Worm (Caenorhabditis elegans) whole organism, L1 larva: ENCODE results near the gene smg-3.
"Not testable (repeated sequence)": the region's sequence is repeated elsewhere in the genome, so short reads cannot be mapped to it uniquely, and the experiment has no call there.

Source experiments
- C04F5.9 ChIP-seq: sonication (generic microtip); optimal IDR thresholded peaks from 2 replicates; lab custom pipeline; 2016; ENCODE audit warnings: missing genetic modification characterization, missing compliant biosample characterization
- C34B4.2 ChIP-seq: sonication (generic microtip); optimal IDR thresholded peaks from 2 replicates; lab custom pipeline; 2017; ENCODE audit warnings: mild to moderate bottlenecking, missing genetic modification characterization, missing compliant biosample characterization
- F16B12.6 ChIP-seq: fragments of 150-350 bp; optimal IDR thresholded peaks from 2 replicates; lab custom pipeline; 2014; ENCODE audit warnings: missing biosample characterization, missing genetic modification characterization
- Y116A8C.19 ChIP-seq: sonication (generic microtip); optimal IDR thresholded peaks from 2 replicates; lab custom pipeline; 2016; ENCODE audit warnings: missing compliant biosample characterization, missing genetic modification characterization, borderline replicate concordance
- aha-1 ChIP-seq: fragments of 150-350 bp; optimal IDR thresholded peaks from 2 replicates; lab custom pipeline; 2014; ENCODE audit warnings: missing biosample characterization, missing genetic modification characterization
- aly-2 ChIP-seq: fragments of 150-350 bp; optimal IDR thresholded peaks from 2 replicates; lab custom pipeline; 2014; ENCODE audit warnings: missing biosample characterization, missing genetic modification characterization
- ama-1 ChIP-seq: fragments of 150-350 bp; optimal IDR thresholded peaks from 2 replicates; lab custom pipeline; 2014
- blmp-1 ChIP-seq: fragments of 150-350 bp; optimal IDR thresholded peaks from 2 replicates; lab custom pipeline; 2014; ENCODE audit warnings: missing biosample characterization, missing genetic modification characterization
- ceh-63 ChIP-seq: fragments of 200-800 bp; sonication (Bioruptor generic); optimal IDR thresholded peaks from 2 replicates; lab custom pipeline; 2018; ENCODE audit warnings: mild to moderate bottlenecking, missing genetic modification characterization, missing compliant biosample characterization
- ceh-88 ChIP-seq: fragments of 200-800 bp; sonication (Bioruptor generic); IDR thresholded peaks from 2 replicates; pipeline ENCODE4 v1.3.6; 2022; ENCODE audit warnings: missing genetic modification characterization, missing compliant biosample characterization
- dsc-1 ChIP-seq: sonication (generic microtip); optimal IDR thresholded peaks from 2 replicates; lab custom pipeline; 2016; ENCODE audit warnings: mild to moderate bottlenecking, missing genetic modification characterization, missing compliant biosample characterization
- egl-27 ChIP-seq, 2 experiments: fragments of 150-350 bp in 1 of 2; sonication (generic microtip); optimal IDR thresholded peaks; 3 replicates each; lab custom pipeline; 2017 to 2018; ENCODE audit warnings: missing biosample characterization in 2 of 2, missing genetic modification characterization in 2 of 2, missing genetic modification reagents in 2 of 2
- elt-2 ChIP-seq: sonication (generic microtip); optimal IDR thresholded peaks from 2 replicates; lab custom pipeline; 2016; ENCODE audit warnings: missing genetic modification characterization, mild to moderate bottlenecking, inconsistent platforms, missing compliant biosample characterization, missing genetic modification reagents
- elt-3 ChIP-seq, 6 experiments: fragments of 150-350 bp in 1 of 6; sonication (generic microtip); optimal IDR thresholded peaks; 2 replicates each; lab custom pipeline; 2017 to 2018; ENCODE audit warnings: missing biosample characterization in 6 of 6, missing genetic modification characterization in 6 of 6, inconsistent platforms in 1 of 6
- fkh-10 ChIP-seq: sonication (generic microtip); optimal IDR thresholded peaks from 2 replicates; lab custom pipeline; 2017; ENCODE audit warnings: missing biosample characterization, missing genetic modification reagents, missing genetic modification characterization
- fkh-4 ChIP-seq: sonication (generic microtip); optimal IDR thresholded peaks from 2 replicates; lab custom pipeline; 2016; ENCODE audit warnings: missing compliant biosample characterization, missing genetic modification characterization, borderline replicate concordance
- hlh-17 ChIP-seq: fragments of 200-800 bp; sonication (Bioruptor generic); optimal IDR thresholded peaks from 2 replicates; lab custom pipeline; 2018; ENCODE audit warnings: missing genetic modification characterization, mild to moderate bottlenecking, missing compliant biosample characterization, moderate library complexity, borderline replicate concordance
- lin-14 ChIP-seq: fragments of 200-800 bp; sonication (Bioruptor generic); optimal IDR thresholded peaks from 2 replicates; lab custom pipeline; 2018; ENCODE audit warnings: mild to moderate bottlenecking, missing genetic modification characterization, moderate library complexity, missing compliant biosample characterization
- lin-15B ChIP-seq: fragments of 150-350 bp; sonication (generic microtip); optimal IDR thresholded peaks from 3 replicates; lab custom pipeline; 2014; ENCODE audit warnings: missing biosample characterization, missing genetic modification characterization
- lin-35 ChIP-seq, 2 experiments: fragments of 150-350 bp; optimal IDR thresholded peaks; 2 replicates each; lab custom pipeline; 2014; ENCODE audit warnings: missing biosample characterization in 2 of 2, missing genetic modification characterization in 2 of 2, missing genetic modification reagents in 2 of 2
- lir-3 ChIP-seq: sonication (generic microtip); optimal IDR thresholded peaks from 2 replicates; lab custom pipeline; 2016; ENCODE audit warnings: mild to moderate bottlenecking, missing genetic modification characterization, moderate library complexity, missing compliant biosample characterization; ENCODE audit not compliant: poor library complexity
- mab-9 ChIP-seq: fragments of 200-800 bp; sonication (Bioruptor generic); IDR thresholded peaks from 2 replicates; pipeline ENCODE4 v1.3.6; 2022; ENCODE audit warnings: missing genetic modification reagents, missing genetic modification characterization, missing compliant biosample characterization
- mdl-1 ChIP-seq, 2 experiments: fragments of 150-350 bp; optimal IDR thresholded peaks; 2 replicates each; lab custom pipeline; 2014 to 2017; ENCODE audit warnings: missing biosample characterization in 2 of 2, missing genetic modification characterization in 2 of 2, inconsistent platforms in 1 of 2
- mef-2 ChIP-seq: fragments of 150-350 bp; optimal IDR thresholded peaks from 2 replicates; lab custom pipeline; 2014; ENCODE audit warnings: missing biosample characterization, missing genetic modification characterization
- nhr-19 ChIP-seq: fragments of 200-800 bp; sonication (Bioruptor generic); conservative IDR thresholded peaks from 2 replicates; pipeline ENCODE4 v1.3.6; 2022; ENCODE audit warnings: missing genetic modification characterization, missing compliant biosample characterization
- nhr-20 ChIP-seq: sonication (generic microtip); optimal IDR thresholded peaks from 2 replicates; lab custom pipeline; 2016; ENCODE audit warnings: mild to moderate bottlenecking, missing genetic modification characterization, missing compliant biosample characterization
- nhr-47 ChIP-seq: sonication (generic microtip); optimal IDR thresholded peaks from 2 replicates; lab custom pipeline; 2016; ENCODE audit warnings: mild to moderate bottlenecking, missing genetic modification characterization, moderate library complexity, missing compliant biosample characterization
- nhr-71 ChIP-seq: sonication (generic microtip); optimal IDR thresholded peaks from 2 replicates; lab custom pipeline; 2016; ENCODE audit warnings: mild to moderate bottlenecking, missing genetic modification characterization, moderate library complexity, missing compliant biosample characterization
- nhr-76 ChIP-seq: sonication (generic microtip); optimal IDR thresholded peaks from 2 replicates; lab custom pipeline; 2017; ENCODE audit warnings: missing biosample characterization, missing genetic modification characterization
- nhr-84 ChIP-seq: sonication (generic microtip); optimal IDR thresholded peaks from 2 replicates; lab custom pipeline; 2017; ENCODE audit warnings: missing biosample characterization, missing genetic modification characterization
- nhr-85 ChIP-seq: sonication (generic microtip); peaks from one replicate; lab custom pipeline; 2016; ENCODE audit warnings: missing genetic modification characterization, inconsistent platforms, missing compliant biosample characterization
- pag-3 ChIP-seq: sonication (generic microtip); optimal IDR thresholded peaks from 2 replicates; lab custom pipeline; 2017; ENCODE audit warnings: missing genetic modification characterization, mild to moderate bottlenecking, missing compliant biosample characterization, antibody characterized with exemption, borderline replicate concordance; ENCODE audit not compliant: insufficient read depth
- pqm-1 ChIP-seq: sonication (generic microtip); optimal IDR thresholded peaks from 3 replicates; lab custom pipeline; 2017; ENCODE audit warnings: missing biosample characterization, missing genetic modification characterization
- snu-23 ChIP-seq: sonication (generic microtip); optimal IDR thresholded peaks from 2 replicates; lab custom pipeline; 2016; ENCODE audit warnings: missing genetic modification characterization, missing compliant biosample characterization
- sptf-1 ChIP-seq: fragments of 150-350 bp; optimal IDR thresholded peaks from 2 replicates; lab custom pipeline; 2014; ENCODE audit warnings: missing biosample characterization, missing genetic modification characterization
- tlp-1 ChIP-seq: fragments of 150-350 bp; optimal IDR thresholded peaks from 2 replicates; lab custom pipeline; 2014; ENCODE audit warnings: missing biosample characterization, missing genetic modification characterization
- unc-30 ChIP-seq: sonication (generic microtip); optimal IDR thresholded peaks from 2 replicates; lab custom pipeline; 2017; ENCODE audit warnings: missing biosample characterization, missing genetic modification characterization
- unc-86 ChIP-seq: sonication (generic microtip); optimal IDR thresholded peaks from 2 replicates; lab custom pipeline; 2016; ENCODE audit warnings: missing genetic modification characterization, missing compliant biosample characterization
- unc-98 ChIP-seq: fragments of 200-800 bp; sonication (Bioruptor generic); IDR thresholded peaks from 2 replicates; pipeline ENCODE4 v1.3.6; 2022; ENCODE audit warnings: missing genetic modification characterization, missing compliant biosample characterization
- xbp-1 ChIP-seq: sonication (generic microtip); optimal IDR thresholded peaks from 2 replicates; lab custom pipeline; 2016; ENCODE audit warnings: missing genetic modification characterization, missing compliant biosample characterization
- zag-1 ChIP-seq: fragments of 150-350 bp; optimal IDR thresholded peaks from 2 replicates; lab custom pipeline; 2014; ENCODE audit warnings: missing biosample characterization, missing genetic modification characterization
- zip-4 ChIP-seq: fragments of 200-800 bp; sonication (Bioruptor generic); optimal IDR thresholded peaks from 2 replicates; lab custom pipeline; 2018; ENCODE audit warnings: mild to moderate bottlenecking, missing genetic modification characterization, moderate library complexity, missing compliant biosample characterization

The smg-3 gene

ce11 chrIV:6361668-6362067 is 11.2 kb downstream of the smg-3 start, which contains the start of gene Y73B6BL.47:
Gene Y73B6BL.47 (plus strand): TSS chrIV:6361968.
- no peak for TF ChIP-seq hlh-17 (GFP tag; lab: Kevin White, UChicago)
- no peak for TF ChIP-seq elt-2 (tag; lab: Kevin White, UChicago)
- no peak for TF ChIP-seq aly-2 (tag; lab: Kevin White, UChicago)
- TF ChIP-seq zip-4 (GFP tag; lab: Kevin White, UChicago) = no peak
- TF ChIP-seq ceh-63 (GFP tag; lab: Kevin White, UChicago) = no peak
- no peak for TF ChIP-seq tlp-1 (tag; lab: Kevin White, UChicago)
- TF ChIP-seq fkh-4 (tag; lab: Kevin White, UChicago) = no peak
- no peak for TF ChIP-seq nhr-84 (tag; lab: Kevin White, UChicago)
- TF ChIP-seq mab-9 (GFP tag; lab: Robert Waterston, UW) = no peak
- no peak for TF ChIP-seq C04F5.9

DNA sequence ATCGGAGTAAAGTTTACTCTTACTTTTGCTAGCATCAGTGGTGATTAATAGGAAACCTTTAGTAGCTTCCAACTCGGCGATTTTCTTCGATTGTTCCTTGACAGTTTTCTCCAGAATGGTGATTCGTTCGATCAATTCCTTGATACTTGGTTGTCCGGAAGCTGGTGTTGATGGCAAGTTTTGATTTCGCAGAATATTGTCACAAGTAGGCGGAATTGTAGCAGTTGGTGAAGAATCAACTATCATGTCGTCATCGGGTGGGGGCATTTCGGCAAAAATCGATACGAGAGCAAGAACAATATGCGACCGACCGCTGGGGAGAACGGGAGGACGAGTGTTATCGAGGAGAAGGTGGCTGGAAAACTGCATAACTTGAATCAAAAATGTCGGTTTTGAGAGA is 25.7 kb downstream of the smg-3 start, which contains the start of gene Y73B6BL.289:
TSS of gene Y73B6BL.289 (plus strand) at position 301 of the 400 bp plus-strand sequence.
- TF ChIP-seq zag-1 (tag; lab: Kevin White, UChicago); ama-1 (lab: Kevin White, UChicago); lin-35 (GFP tag; optimal IDR thresholded peaks at IDR 0.05; lab: Kevin White, UChicago): not testable (repeated sequence)
- TF ChIP-seq, all 84 proteins: peak for 0; not testable (repeated sequence) for 84

ce11 chrIV:6342876-6343275 is 30.0 kb downstream of the smg-3 start, which contains the start of gene Y73B6BL.14:
Gene Y73B6BL.14 (minus strand): TSS chrIV:6342976.
- peak; percentile 3 for TF ChIP-seq lin-14 (GFP tag; lab: Kevin White, UChicago)
- TF ChIP-seq nhr-76 = no peak

DNA sequence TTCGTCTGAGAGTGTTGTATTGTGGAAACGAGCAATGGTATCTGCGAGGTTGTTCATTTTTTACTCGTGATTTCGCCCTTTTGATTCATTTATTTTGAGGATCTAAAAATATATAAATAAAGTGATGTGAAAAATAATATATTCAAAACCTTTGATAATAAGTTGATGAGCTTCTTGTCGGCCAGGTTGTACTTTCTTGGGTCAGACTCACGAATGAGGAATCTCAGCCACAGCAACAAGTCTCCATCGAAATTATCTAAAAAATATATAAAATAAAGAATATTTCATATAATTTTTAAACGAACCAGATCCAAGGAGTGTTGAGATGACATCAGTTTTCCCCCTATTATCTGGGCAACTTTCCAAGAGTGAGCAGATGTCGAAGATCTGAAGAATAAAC is 30.5 kb downstream of the smg-3 start, which contains the start of gene Y73B6BL.288:
TSS of gene Y73B6BL.288 (minus strand) at position 101 of the 400 bp plus-strand sequence.
- TF ChIP-seq lin-15B (tag; lab: Kevin White, UChicago) (no peak), nhr-85 (tag; lab: Kevin White, UChicago) (no peak), lin-14 (GFP tag; lab: Kevin White, UChicago) (no peak), F16B12.6 (no peak), elt-3 (tag; optimal IDR thresholded peaks at IDR 0.05; lab: Kevin White, UChicago) (no peak), nhr-76 (no peak), mdl-1 (tag; optimal IDR thresholded peaks at IDR 0.05; lab: Kevin White, UChicago) (no peak), mef-2 (tag; lab: Kevin White, UChicago) (no peak)

- no peak for TF ChIP-seq lir-3 (tag; lab: Kevin White, UChicago)
- TF ChIP-seq, all 84 proteins: peak for 0
Observed at ce11 chrIV:6337353-6337752, 35.5 kb downstream of the smg-3 start, which contains the start of gene ipla-6. Gene ipla-6 (plus strand): TSS chrIV:6337653.

ce11 chrIV:6336748-6337147 is 36.1 kb downstream of the smg-3 start:
- peak; percentile 95 for TF ChIP-seq nhr-19
- TF ChIP-seq Y116A8C.19 = no peak
- no peak for TF ChIP-seq pqm-1 (tag; lab: Kevin White, UChicago)
- peak; percentile 40 to 58 for TF ChIP-seq egl-27 (tag; optimal IDR thresholded peaks at IDR 0.05; lab: Kevin White, UChicago)
- peak; percentile 97 for TF ChIP-seq nhr-47 (tag; lab: Kevin White, UChicago)
- peak; percentile 90 for TF ChIP-seq aha-1 (tag; lab: Kevin White, UChicago)
- TF ChIP-seq ceh-88 (GFP tag; lab: Robert Waterston, UW) = peak; percentile 85
- TF ChIP-seq unc-30 (tag; lab: Kevin White, UChicago) = no peak
- TF ChIP-seq pag-3 (tag; lab: Kevin White, UChicago) = no peak
- TF ChIP-seq lin-15B (tag; lab: Kevin White, UChicago) = peak; percentile 22
- peak; percentile 99 for TF ChIP-seq nhr-71 (tag; lab: Kevin White, UChicago)
- peak; percentile 97 for TF ChIP-seq snu-23 (GFP tag; lab: Kevin White, UChicago)
- TF ChIP-seq fkh-10 (GFP tag; lab: Kevin White, UChicago) = peak; percentile 54
- peak; percentile 15 for TF ChIP-seq C34B4.2 (tag; lab: Kevin White, UChicago)
- TF ChIP-seq sptf-1 (tag; lab: Kevin White, UChicago) = no peak
- peak; percentile 99 for TF ChIP-seq blmp-1 (tag; lab: Kevin White, UChicago)
- TF ChIP-seq nhr-20 (tag; lab: Kevin White, UChicago) = peak; percentile 99
- peak; percentile 92 for TF ChIP-seq unc-86 (tag; lab: Kevin White, UChicago)
- TF ChIP-seq dsc-1 (tag; lab: Kevin White, UChicago) = peak; percentile 85
- TF ChIP-seq xbp-1 (tag; lab: Kevin White, UChicago) = peak; percentile 97
- TF ChIP-seq C04F5.9 = peak; percentile 83
- peak; percentile 64; the same call in 1 of the 2 replicates for TF ChIP-seq unc-98 (GFP tag; lab: Robert Waterston, UW)
- peak; percentile 100 for TF ChIP-seq nhr-85 (tag; lab: Kevin White, UChicago)
